Worm (Caenorhabditis elegans): Measurements from ENCODE around the gene Y73F8A.26.

Gene Y73F8A.26

ce11 chrIV:15472387-15472859 is 1.0 kb upstream of the Y73F8A.26 start, which contains the start of gene Y73F8A.27 (continued):
- TF ChIP-seq nhr-11 (tag; optimal IDR thresholded peaks at IDR 0.05) (peak; percentile 87), hpl-2 (GFP tag; optimal IDR thresholded peaks at IDR 0.05) (peak; percentile 90), nhr-85 (tag) (peak; percentile 91), snpc-4 (tag; optimal IDR thresholded peaks at IDR 0.05) (peak; percentile 82), nhr-76 (tag; optimal IDR thresholded peaks at IDR 0.05) (no peak), ets-5 (GFP tag; IDR thresholded peaks at IDR 0.05) (no peak), dpl-1 (GFP tag; optimal IDR thresholded peaks at IDR 0.05) (peak; percentile 79 to 86 (median 85)), lin-39 (tag; optimal IDR thresholded peaks at IDR 0.05) (peak; percentile 93), grh-1 (GFP tag; IDR thresholded peaks at IDR 0.05) (peak; percentile 89), nhr-20 (tag; optimal IDR thresholded peaks at IDR 0.05) (peak; percentile 94), sup-37 (GFP tag; optimal IDR thresholded peaks at IDR 0.05) (peak; percentile 67), C34B4.2 (tag; optimal IDR thresholded peaks at IDR 0.05) (peak; percentile 47), lsy-2 (tag; optimal IDR thresholded peaks at IDR 0.05) (peak; percentile 95), efl-1 (optimal IDR thresholded peaks at IDR 0.05) (peak; percentile 89 to 94), efl-1 (GFP tag; optimal IDR thresholded peaks at IDR 0.05 in 1 of 2) (peak; percentile 81 to 98), Y116A8C.19 (tag; optimal IDR thresholded peaks at IDR 0.05; ENCODE audit: borderline replicate concordance) (no peak), vab-15 (tag; optimal IDR thresholded peaks at IDR 0.05) (peak; percentile 78), lin-15B (tag; optimal IDR thresholded peaks at IDR 0.05) (peak; percentile 97), nhr-237 (tag; optimal IDR thresholded peaks at IDR 0.05) (peak; percentile 76), ces-1 (GFP tag; optimal IDR thresholded peaks at IDR 0.05) (no peak), lir-3 (tag; optimal IDR thresholded peaks at IDR 0.05; ENCODE audit: poor library complexity) (peak; percentile 82), fkh-8 (tag; optimal IDR thresholded peaks at IDR 0.05) (peak; percentile 95), ceh-63 (GFP tag; optimal IDR thresholded peaks at IDR 0.05) (no peak), sptf-1 (tag; optimal IDR thresholded peaks at IDR 0.05) (no peak), sox-4 (tag; optimal IDR thresholded peaks at IDR 0.05) (peak; percentile 90), ceh-90 (tag; optimal IDR thresholded peaks at IDR 0.05) (peak; percentile 35), ceh-88 (GFP tag; IDR thresholded peaks at IDR 0.05) (peak; percentile 89), egl-27 (tag; optimal IDR thresholded peaks at IDR 0.05) (no peak), ztf-4 (tag; optimal IDR thresholded peaks at IDR 0.05) (peak; percentile 84), nhr-77 (tag; optimal IDR thresholded peaks at IDR 0.05) (peak; percentile 84), ceh-8 (GFP tag; optimal IDR thresholded peaks at IDR 0.05) (peak; percentile 92), nhr-47 (tag; optimal IDR thresholded peaks at IDR 0.05) (peak; percentile 97), mep-1 (tag; optimal IDR thresholded peaks at IDR 0.05) (peak; percentile 97), nhr-90 (tag; optimal IDR thresholded peaks at IDR 0.05; ENCODE audit: poor library complexity) (peak; percentile 92), ztf-11 (tag; optimal IDR thresholded peaks at IDR 0.05) (peak; percentile 7 to 79), ama-1 (optimal IDR thresholded peaks at IDR 0.05) (no peak), zag-1 (tag; optimal IDR thresholded peaks at IDR 0.05) (peak; percentile 45), elt-2 (tag; optimal IDR thresholded peaks at IDR 0.05) (peak; percentile 81), aha-1 (tag; optimal IDR thresholded peaks at IDR 0.05) (peak; percentile 65), fkh-10 (GFP tag; optimal IDR thresholded peaks at IDR 0.05) (peak; percentile 80), nhr-71 (tag; optimal IDR thresholded peaks at IDR 0.05) (peak; percentile 97), swsn-7 (tag; optimal IDR thresholded peaks at IDR 0.05) (peak; percentile 96), mdl-1 (tag; optimal IDR thresholded peaks at IDR 0.05) (peak in 1 of 2 experiments; percentile 76), fos-1 (tag; optimal IDR thresholded peaks at IDR 0.05) (peak; percentile 83), xbp-1 (tag; optimal IDR thresholded peaks at IDR 0.05) (peak; percentile 95), blmp-1 (tag; optimal IDR thresholded peaks at IDR 0.05) (peak; percentile 76), nhr-28 (tag; optimal IDR thresholded peaks at IDR 0.05) (no peak), hlh-17 (GFP tag; optimal IDR thresholded peaks at IDR 0.05; ENCODE audit: borderline replicate concordance) (no peak), rnt-1 (tag; optimal IDR thresholded peaks at IDR 0.05) (peak; percentile 92), isw-1 (GFP tag; IDR thresholded peaks at IDR 0.05) (peak; percentile 92), lin-35 (GFP tag; optimal IDR thresholded peaks at IDR 0.05) (peak; percentile 82 to 91), dsc-1 (tag; optimal IDR thresholded peaks at IDR 0.05) (peak; percentile 95), zip-4 (GFP tag; optimal IDR thresholded peaks at IDR 0.05) (peak; percentile 78)
